Fruit fly (Drosophila melanogaster): ENCODE data around the gene Elal.

Elal gene

dm6 chr3R:24851429-24851828 is 13.7 kb upstream of the Elal start, which contains the start of gene Nct:
TSS of gene Nct (plus strand) at chr3R:24851601.
- peak in 1 of 2 experiments; percentile 28 for TF ChIP-seq cnc (optimal IDR thresholded peaks at IDR 0.05)
- TF ChIP-seq CG5204 (GFP tag; optimal IDR thresholded peaks at IDR 0.05) = no peak
- TF ChIP-seq tj (GFP tag; optimal IDR thresholded peaks at IDR 0.05) = no peak
- TF ChIP-seq Hr96 (GFP tag; optimal IDR thresholded peaks at IDR 0.05) = no peak
- TF ChIP-seq ovo (GFP tag; optimal IDR thresholded peaks at IDR 0.05) = no peak
- TF ChIP-seq bab1 (GFP tag; optimal IDR thresholded peaks at IDR 0.05) = no peak
- no peak for TF ChIP-seq Mnt (GFP tag; optimal IDR thresholded peaks at IDR 0.05)
- TF ChIP-seq kay (GFP tag; ENCODE audit: borderline replicate concordance) = no peak

- no peak for TF ChIP-seq tj (GFP tag; optimal IDR thresholded peaks at IDR 0.05)
- no peak for TF ChIP-seq CG33017 (tag; optimal IDR thresholded peaks at IDR 0.05)
- no peak for TF ChIP-seq CG5204 (GFP tag; optimal IDR thresholded peaks at IDR 0.05)
- TF ChIP-seq kay (GFP tag; ENCODE audit: borderline replicate concordance) = no peak
- no peak for TF ChIP-seq Hr96 (GFP tag; optimal IDR thresholded peaks at IDR 0.05)
- no peak for TF ChIP-seq cic (GFP tag; optimal IDR thresholded peaks at IDR 0.05)
- TF ChIP-seq pad (GFP tag; optimal IDR thresholded peaks at IDR 0.05) = no peak
- no peak for TF ChIP-seq CG12768 (GFP tag; optimal IDR thresholded peaks at IDR 0.05)
- TF ChIP-seq ovo (GFP tag; optimal IDR thresholded peaks at IDR 0.05) = no peak
- no peak for TF ChIP-seq CG14711 (tag; optimal IDR thresholded peaks at IDR 0.05)
- no peak for TF ChIP-seq Mnt (GFP tag; optimal IDR thresholded peaks at IDR 0.05)
- no peak for TF ChIP-seq bab1 (GFP tag; optimal IDR thresholded peaks at IDR 0.05)
- TF ChIP-seq cnc (optimal IDR thresholded peaks at IDR 0.05) = no peak
- TF ChIP-seq CG1620 (GFP tag; optimal IDR thresholded peaks at IDR 0.05) = no peak
These were observed 9.0 kb upstream of the Elal start, which contains the start of gene HDAC11 for dm6 chr3R:24856143-24856542. TSS of gene HDAC11 (minus strand) at chr3R:24856243.

dm6 chr3R:24857459-24857858 is 7.7 kb upstream of the Elal start, which contains the start of gene CAH4:
TSS of gene CAH4 (minus strand) at chr3R:24857559.
- TF ChIP-seq cic (GFP tag; optimal IDR thresholded peaks at IDR 0.05) = no peak
- no peak for TF ChIP-seq Hr96 (GFP tag; optimal IDR thresholded peaks at IDR 0.05)
- no peak for TF ChIP-seq CG7045 (GFP tag; optimal IDR thresholded peaks at IDR 0.05)
- TF ChIP-seq Crg-1 (GFP tag; optimal IDR thresholded peaks at IDR 0.05) = no peak
- TF ChIP-seq Clk (GFP tag; optimal IDR thresholded peaks at IDR 0.05) = no peak
- no peak for TF ChIP-seq CG5204 (GFP tag; optimal IDR thresholded peaks at IDR 0.05)
- no peak for TF ChIP-seq CG1620 (GFP tag; optimal IDR thresholded peaks at IDR 0.05)
- TF ChIP-seq CG7101 (tag; optimal IDR thresholded peaks at IDR 0.05) = no peak
- TF ChIP-seq tj (GFP tag; optimal IDR thresholded peaks at IDR 0.05) = no peak
- no peak for TF ChIP-seq CG33017 (tag; optimal IDR thresholded peaks at IDR 0.05)

dm6 chr3R:24859701-24860100 is 5.4 kb upstream of the Elal start, which contains the start of gene ppk22:
TSS of gene ppk22 (minus strand) at chr3R:24859801.
- TF ChIP-seq bab1 (GFP tag; optimal IDR thresholded peaks at IDR 0.05) = no peak
- TF ChIP-seq CG14711 (tag; optimal IDR thresholded peaks at IDR 0.05) = no peak
- TF ChIP-seq CG5204 (GFP tag; optimal IDR thresholded peaks at IDR 0.05) = no peak
- no peak for TF ChIP-seq Mnt (GFP tag; optimal IDR thresholded peaks at IDR 0.05)
- no peak for TF ChIP-seq cnc (optimal IDR thresholded peaks at IDR 0.05)
- TF ChIP-seq CG7101 (tag; optimal IDR thresholded peaks at IDR 0.05) = no peak
- TF ChIP-seq ovo (GFP tag; optimal IDR thresholded peaks at IDR 0.05) = no peak
- TF ChIP-seq CG33017 (tag; optimal IDR thresholded peaks at IDR 0.05) = no peak
- TF ChIP-seq CG7045 (GFP tag; optimal IDR thresholded peaks at IDR 0.05) = no peak
- TF ChIP-seq toe (GFP tag; optimal IDR thresholded peaks at IDR 0.05) = no peak
- TF ChIP-seq CG1620 (GFP tag; optimal IDR thresholded peaks at IDR 0.05) = no peak
- no peak for TF ChIP-seq CG12768 (GFP tag; optimal IDR thresholded peaks at IDR 0.05)
- TF ChIP-seq tj (GFP tag; optimal IDR thresholded peaks at IDR 0.05) = no peak
- no peak for TF ChIP-seq Hr96 (GFP tag; optimal IDR thresholded peaks at IDR 0.05)
- no peak for TF ChIP-seq kay (GFP tag; ENCODE audit: borderline replicate concordance)

dm6 chr3R:24860316-24860826 is 4.8 kb upstream of the Elal start, which contains the start of gene CG13639:
TSS of gene CG13639 (minus strand) at chr3R:24860366.
- TF ChIP-seq cnc (optimal IDR thresholded peaks at IDR 0.05) (peak in 1 of 2 experiments; percentile 42), Hr96 (GFP tag; optimal IDR thresholded peaks at IDR 0.05) (no peak), pad (GFP tag; optimal IDR thresholded peaks at IDR 0.05) (no peak), cic (GFP tag; optimal IDR thresholded peaks at IDR 0.05) (no peak), Mnt (GFP tag; optimal IDR thresholded peaks at IDR 0.05) (no peak), CG12768 (GFP tag; optimal IDR thresholded peaks at IDR 0.05) (no peak), toe (GFP tag; optimal IDR thresholded peaks at IDR 0.05) (no peak), ovo (GFP tag; optimal IDR thresholded peaks at IDR 0.05) (peak; percentile 48), CG1620 (GFP tag; optimal IDR thresholded peaks at IDR 0.05) (no peak), tj (GFP tag; optimal IDR thresholded peaks at IDR 0.05) (no peak), CG33017 (tag; optimal IDR thresholded peaks at IDR 0.05) (no peak)

- no peak for TF ChIP-seq tj (GFP tag; optimal IDR thresholded peaks at IDR 0.05)
- no peak for TF ChIP-seq bab1 (GFP tag; optimal IDR thresholded peaks at IDR 0.05)
- TF ChIP-seq CG1620 (GFP tag; optimal IDR thresholded peaks at IDR 0.05) = no peak
- no peak for TF ChIP-seq CG5204 (GFP tag; optimal IDR thresholded peaks at IDR 0.05)
These were observed 3.1 kb upstream of the Elal start, which contains the start of gene CG13640 for dm6 chr3R:24862065-24862464. TSS of gene CG13640 (minus strand) at chr3R:24862165.

dm6 chr3R:24862574-24863089 is 2.5 kb upstream of the Elal start, which contains the start of gene CG7016:
TSS of gene CG7016 (plus strand) at chr3R:24862931.
- TF ChIP-seq CG33017 (tag; optimal IDR thresholded peaks at IDR 0.05) = no peak
- TF ChIP-seq Crg-1 (GFP tag; optimal IDR thresholded peaks at IDR 0.05) = no peak
- TF ChIP-seq toe (GFP tag; optimal IDR thresholded peaks at IDR 0.05) = no peak
- TF ChIP-seq CG7101 (tag; optimal IDR thresholded peaks at IDR 0.05) = no peak
- no peak for TF ChIP-seq pad (GFP tag; optimal IDR thresholded peaks at IDR 0.05)
- TF ChIP-seq CG7045 (GFP tag; optimal IDR thresholded peaks at IDR 0.05) = no peak
- no peak for TF ChIP-seq Hr96 (GFP tag; optimal IDR thresholded peaks at IDR 0.05)
- TF ChIP-seq CG5204 (GFP tag; optimal IDR thresholded peaks at IDR 0.05) = no peak
- TF ChIP-seq tj (GFP tag; optimal IDR thresholded peaks at IDR 0.05) = no peak
- no peak for TF ChIP-seq CG14711 (tag; optimal IDR thresholded peaks at IDR 0.05)
- TF ChIP-seq cic (GFP tag; optimal IDR thresholded peaks at IDR 0.05) = no peak
- no peak for TF ChIP-seq ovo (GFP tag; optimal IDR thresholded peaks at IDR 0.05)
- no peak for TF ChIP-seq CG12768 (GFP tag; optimal IDR thresholded peaks at IDR 0.05)
- TF ChIP-seq bab1 (GFP tag; optimal IDR thresholded peaks at IDR 0.05) = no peak
- TF ChIP-seq CG11617 (GFP tag; optimal IDR thresholded peaks at IDR 0.05) = no peak
- no peak for TF ChIP-seq CG1620 (GFP tag; optimal IDR thresholded peaks at IDR 0.05)
- no peak for TF ChIP-seq Mnt (GFP tag; optimal IDR thresholded peaks at IDR 0.05)
- no peak for TF ChIP-seq cnc (optimal IDR thresholded peaks at IDR 0.05)
- no peak for TF ChIP-seq kay (GFP tag; ENCODE audit: borderline replicate concordance)
- no peak for TF ChIP-seq Clk (GFP tag; optimal IDR thresholded peaks at IDR 0.05)

All from whole organism, adult.